Fruit fly (Drosophila melanogaster) whole organism, embryonic: ENCODE results near the gene CG31551.

Experiments
- Aef1 ChIP-seq: fragments of 200-800 bp; sonication (Bioruptor generic); IDR thresholded peaks from 3 replicates; pipeline ENCODE4 v1.3.6; 2022; ENCODE audit warnings: missing biosample characterization, missing genetic modification characterization
- Atf-2 ChIP-seq: fragments of 200-800 bp; sonication (Bioruptor generic); optimal IDR thresholded peaks from 2 replicates; lab custom pipeline; 2016; ENCODE audit warnings: missing biosample characterization, missing genetic modification characterization
- Bgb ChIP-seq: fragments of 200-800 bp; sonication (Bioruptor generic); IDR thresholded peaks from 2 replicates; pipeline ENCODE4 v1.3.6; 2022; ENCODE audit warnings: missing biosample characterization, missing genetic modification characterization; ENCODE audit not compliant: partially characterized antibody
- CG1024 ChIP-seq: fragments of 200-800 bp; sonication (Bioruptor generic); IDR thresholded peaks from 2 replicates; pipeline ENCODE4 v1.3.6; 2022; ENCODE audit warnings: missing biosample characterization, missing genetic modification characterization
- CG11093 ChIP-seq: fragments of 200-800 bp; sonication (Bioruptor generic); IDR thresholded peaks from 3 replicates; pipeline ENCODE4 v1.3.6; 2022; ENCODE audit warnings: missing biosample characterization, missing genetic modification characterization
- CG11456 ChIP-seq: fragments of 200-800 bp; sonication (Bioruptor generic); IDR thresholded peaks from 3 replicates; pipeline ENCODE4 v1.3.6; 2022; ENCODE audit warnings: missing biosample characterization, missing genetic modification characterization
- CG12104 ChIP-seq: fragments of 200-800 bp; sonication (Bioruptor generic); optimal IDR thresholded peaks from 3 replicates; lab custom pipeline; 2016; ENCODE audit warnings: missing biosample characterization, missing genetic modification characterization
- CG16779 ChIP-seq: fragments of 200-800 bp; sonication (Bioruptor generic); IDR thresholded peaks from 2 replicates; pipeline ENCODE4 v1.3.6; 2022; ENCODE audit warnings: missing biosample characterization, missing genetic modification characterization
- CG17612 ChIP-seq: fragments of 200-800 bp; sonication (Bioruptor generic); IDR thresholded peaks from 2 replicates; pipeline ENCODE4 v1.3.6; 2022; ENCODE audit warnings: missing biosample characterization, missing genetic modification characterization
- CG2120 ChIP-seq: fragments of 200-800 bp; sonication (Bioruptor generic); optimal IDR thresholded peaks from 3 replicates; lab custom pipeline; 2016; ENCODE audit warnings: missing biosample characterization, missing genetic modification characterization
- CG30403 ChIP-seq: fragments of 200-800 bp; sonication (Bioruptor generic); optimal IDR thresholded peaks from 3 replicates; lab custom pipeline; 2016; ENCODE audit warnings: missing biosample characterization, missing genetic modification characterization
- CG31388 ChIP-seq: fragments of 200-800 bp; sonication (Bioruptor generic); optimal IDR thresholded peaks from 2 replicates; lab custom pipeline; 2016; ENCODE audit warnings: missing biosample characterization, missing genetic modification characterization
- CG3847 ChIP-seq: fragments of 200-800 bp; sonication (Bioruptor generic); IDR thresholded peaks from 2 replicates; pipeline ENCODE4 v1.3.6; 2022; ENCODE audit warnings: missing biosample characterization, missing genetic modification characterization
- CG4617 ChIP-seq: fragments of 200-800 bp; sonication (Bioruptor generic); optimal IDR thresholded peaks from 3 replicates; lab custom pipeline; 2016; ENCODE audit warnings: missing biosample characterization, missing genetic modification characterization, borderline replicate concordance
- CG4730 ChIP-seq: fragments of 200-800 bp; sonication (Bioruptor generic); IDR thresholded peaks from 2 replicates; pipeline ENCODE4 v1.3.6; 2022; ENCODE audit warnings: missing biosample characterization, missing genetic modification characterization
- CG7745 ChIP-seq: fragments of 200-800 bp; sonication (Bioruptor generic); optimal IDR thresholded peaks from 2 replicates; lab custom pipeline; 2018; ENCODE audit warnings: missing biosample characterization, mild to moderate bottlenecking, missing genetic modification characterization, moderate library complexity
- CG8478 ChIP-seq: fragments of >200 bp; optimal IDR thresholded peaks from 2 replicates; lab custom pipeline; 2018
- CG9215 ChIP-seq: fragments of 200-800 bp; sonication (Bioruptor generic); IDR thresholded peaks from 2 replicates; pipeline ENCODE4 v1.3.6; 2022; ENCODE audit warnings: missing biosample characterization, missing genetic modification characterization
- CG9609 ChIP-seq: fragments of 200-800 bp; sonication (Bioruptor generic); optimal IDR thresholded peaks from 3 replicates; lab custom pipeline; 2016; ENCODE audit warnings: missing biosample characterization, missing genetic modification characterization
- Deaf1 ChIP-seq: fragments of 200-800 bp; optimal IDR thresholded peaks from 3 replicates; lab custom pipeline; 2019; ENCODE audit warnings: missing biosample characterization, mild to moderate bottlenecking, missing genetic modification characterization, moderate library complexity
- Dfd ChIP-seq, 2 experiments: fragments of >200 bp; optimal IDR thresholded peaks; 2 replicates each; lab custom pipeline; 2017; ENCODE audit warnings: missing biosample characterization in 2 of 2, missing genetic modification characterization in 2 of 2
- H15 ChIP-seq: fragments of 200-800 bp; sonication (Bioruptor generic); IDR thresholded peaks from 3 replicates; pipeline ENCODE4 v1.3.6; 2022; ENCODE audit warnings: missing biosample characterization, missing genetic modification characterization
- Med ChIP-seq: fragments of 200-800 bp; sonication (Bioruptor generic); peaks from one replicate; lab custom pipeline; 2016; ENCODE audit warnings: missing biosample characterization, missing genetic modification characterization, mild to moderate bottlenecking, inconsistent platforms, moderate library complexity
- Pdp1 ChIP-seq, 2 experiments: fragments of 200-800 bp; sonication (Bioruptor generic); optimal IDR thresholded peaks; 3 replicates each; lab custom pipeline; 2016; ENCODE audit warnings: missing biosample characterization in 2 of 2, missing genetic modification characterization in 2 of 2, mild to moderate bottlenecking in 1 of 2, moderate library complexity in 1 of 2
- Tbp ChIP-seq: fragments of >200 bp; optimal IDR thresholded peaks from 2 replicates; lab custom pipeline; 2018; ENCODE audit warnings: missing biosample characterization, missing genetic modification characterization
- Trl ChIP-seq, 3 experiments: fragments of >200 bp in 2 of 3; fragments of 200-800 bp in 1 of 3; sonication (Bioruptor generic) in 1 of 3; optimal IDR thresholded peaks; 2 replicates in 1 of 3; 3 replicates in 2 of 3; lab custom pipeline; 2016 to 2017; ENCODE audit warnings: missing biosample characterization in 1 of 3, missing genetic modification characterization in 1 of 3
- Xrp1 ChIP-seq: fragments of 200-800 bp; sonication (Bioruptor generic); IDR thresholded peaks from 2 replicates; pipeline ENCODE4 v1.3.6; 2022; ENCODE audit warnings: missing biosample characterization, missing genetic modification characterization
- ash1 ChIP-seq: fragments of 200-800 bp; sonication (Bioruptor generic); optimal IDR thresholded peaks from 2 replicates; lab custom pipeline; 2018; ENCODE audit warnings: missing biosample characterization, mild to moderate bottlenecking, missing genetic modification characterization
- btn ChIP-seq: fragments of 200-800 bp; sonication (Bioruptor generic); optimal IDR thresholded peaks from 2 replicates; lab custom pipeline; 2016; ENCODE audit warnings: missing biosample characterization, missing genetic modification characterization
- chinmo ChIP-seq: fragments of 200-800 bp; sonication (Bioruptor generic); IDR thresholded peaks from 4 replicates; pipeline ENCODE4 v1.3.6; 2022; ENCODE audit warnings: missing biosample characterization, missing genetic modification characterization; ENCODE audit not compliant: partially characterized antibody
- ci ChIP-seq: fragments of 200-800 bp; sonication (Bioruptor generic); IDR thresholded peaks from 3 replicates; pipeline ENCODE4 v1.3.6; 2022; ENCODE audit warnings: missing biosample characterization, missing genetic modification characterization
- crol ChIP-seq: fragments of 200-800 bp; sonication (Bioruptor generic); IDR thresholded peaks from 2 replicates; pipeline ENCODE4 v1.3.6; 2022; ENCODE audit warnings: missing biosample characterization, missing genetic modification characterization
- exex ChIP-seq: fragments of 200-800 bp; sonication (Bioruptor generic); optimal IDR thresholded peaks from 4 replicates; lab custom pipeline; 2018; ENCODE audit warnings: missing biosample characterization, mild to moderate bottlenecking, missing genetic modification characterization, moderate library complexity
- h ChIP-seq: fragments of >200 bp; optimal IDR thresholded peaks from 2 replicates; lab custom pipeline; 2017
- inv ChIP-seq: fragments of 200-800 bp; sonication (Bioruptor generic); IDR thresholded peaks from 2 replicates; pipeline ENCODE4 v1.3.6; 2022; ENCODE audit warnings: missing biosample characterization, missing genetic modification characterization; ENCODE audit not compliant: partially characterized antibody
- nom ChIP-seq: fragments of 200-800 bp; sonication (Bioruptor generic); optimal IDR thresholded peaks from 2 replicates; lab custom pipeline; 2017; ENCODE audit warnings: missing biosample characterization, missing genetic modification characterization, mild to moderate bottlenecking, moderate library complexity, missing genetic modification reagents
- sens ChIP-seq: fragments of 200-800 bp; sonication (Bioruptor generic); peaks from one replicate; lab custom pipeline; 2016; ENCODE audit warnings: missing biosample characterization, missing genetic modification characterization
- sna ChIP-seq: fragments of 200-800 bp; sonication (Bioruptor generic); IDR thresholded peaks from 2 replicates; pipeline ENCODE4 v1.3.6; 2022; ENCODE audit warnings: missing biosample characterization, missing genetic modification characterization; ENCODE audit not compliant: partially characterized antibody
- sug ChIP-seq: fragments of 200-800 bp; optimal IDR thresholded peaks from 2 replicates; lab custom pipeline; 2019; ENCODE audit warnings: missing biosample characterization, mild to moderate bottlenecking, missing genetic modification characterization, moderate library complexity
- yki ChIP-seq: fragments of >200 bp; optimal IDR thresholded peaks from 3 replicates; lab custom pipeline; 2018

Gene CG31551

DNA sequence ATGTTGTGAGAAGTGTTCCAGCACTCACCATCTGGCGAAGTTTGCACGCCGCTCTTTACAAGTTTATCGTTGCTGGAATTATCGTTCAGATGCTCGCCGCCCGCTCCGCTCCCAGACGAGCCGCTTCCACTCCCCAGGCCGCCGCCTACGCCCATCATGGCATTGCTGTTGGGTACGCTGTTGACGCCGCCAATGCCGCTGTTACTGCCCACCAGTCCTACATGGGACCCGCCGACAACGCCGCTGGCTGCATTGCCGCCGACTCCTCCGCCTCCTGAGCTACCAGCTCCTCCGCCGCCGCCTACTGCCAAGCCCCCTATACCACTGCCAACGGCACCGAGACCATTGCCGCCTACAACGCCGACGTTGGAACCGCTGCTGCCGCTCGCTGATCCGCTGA lies 19.2 kb upstream of the CG31551 start:
- TF ChIP-seq CG11093 (GFP tag; lab: Robert Waterston, UW) (0 out of 3 replicates have a peak, but pooled peaks have one; percentile 40), CG12104 (no peak), CG9215 (no peak), inv (GFP tag; lab: Robert Waterston, UW) (0 out of 2 replicates have a peak, but pooled peaks have one; percentile 12), yki (lab: Kevin White, UChicago) (no peak), CG11456 (0 out of 3 replicates have a peak, but pooled peaks have one; percentile 32), chinmo (GFP tag; lab: Robert Waterston, UW) (no peak), Aef1 (GFP tag; lab: Robert Waterston, UW) (no peak), Dfd (GFP tag; optimal IDR thresholded peaks at IDR 0.05; lab: Kevin White, UChicago) (peak in 1 of 2 experiments; percentile 73), CG16779 (0 out of 2 replicates have a peak, but pooled peaks have one; percentile 18), CG4617 (GFP tag; lab: Kevin White, UChicago) (no peak), CG17612 (no peak), crol (no peak), ci (GFP tag; lab: Robert Waterston, UW) (0 out of 3 replicates have a peak, but pooled peaks have one; percentile 25), CG8478 (peak; percentile 59), Atf-2 (GFP tag; lab: Kevin White, UChicago) (no peak), Med (GFP tag; lab: Kevin White, UChicago) (peak; percentile 52)

DNA sequence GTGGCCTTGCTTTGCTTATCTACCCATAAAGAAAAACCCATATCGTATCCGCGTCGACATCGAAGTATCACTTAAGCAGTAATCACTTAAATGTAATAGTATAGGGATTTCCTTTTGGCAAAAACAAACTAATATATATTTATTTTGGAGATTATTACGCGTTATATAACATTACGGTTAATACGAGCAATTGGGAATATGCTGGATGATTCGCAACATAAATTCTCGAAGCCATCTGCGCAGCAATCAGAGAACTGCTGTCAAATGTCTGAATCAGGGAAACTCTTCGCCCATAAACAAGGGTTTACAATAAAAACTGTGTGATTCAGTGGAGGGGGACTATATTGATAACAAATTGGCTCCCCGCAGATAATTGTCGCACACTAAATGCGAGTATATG lies 17.0 kb upstream of the CG31551 start:
- TF ChIP-seq CG7745 (tag; lab: Kevin White, UChicago) (no peak), Deaf1 (tag; lab: Kevin White, UChicago) (no peak), Xrp1 (GFP tag; lab: Robert Waterston, UW) (no peak), sens (GFP tag; lab: Kevin White, UChicago) (peak; percentile 9), CG2120 (no peak), Pdp1 (GFP tag; optimal IDR thresholded peaks at IDR 0.05; lab: Kevin White, UChicago) (peak in 1 of 2 experiments; percentile 91), sug (peak; percentile 88), CG31388 (GFP tag; lab: Kevin White, UChicago) (no peak), H15 (GFP tag; lab: Robert Waterston, UW) (no peak), exex (tag; lab: Kevin White, UChicago) (peak; percentile 55)

DNA sequence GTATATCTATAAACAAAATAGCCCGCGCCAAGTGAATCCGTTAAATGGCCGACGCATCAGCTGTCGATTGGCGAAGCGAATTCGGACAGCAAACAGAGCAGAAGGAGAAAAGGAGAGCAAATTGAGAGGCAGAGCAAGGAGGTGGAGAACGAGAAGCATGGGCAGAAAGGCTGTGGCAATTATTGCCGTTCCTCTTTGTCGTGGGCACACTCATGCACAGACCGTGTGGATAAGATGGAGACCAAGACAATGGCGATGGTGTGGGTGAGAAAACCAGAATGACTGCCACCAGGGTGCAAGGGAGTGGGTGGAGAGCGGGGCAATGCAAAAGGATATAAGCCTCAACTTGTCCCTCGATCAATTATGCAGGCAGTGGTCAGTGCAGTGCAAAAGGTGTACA lies 16.5 kb upstream of the CG31551 start:
- TF ChIP-seq nom (peak; percentile 40), Tbp (no peak), Trl (optimal IDR thresholded peaks at IDR 0.05; lab: Kevin White, UChicago) (no peak), Trl (GFP tag; optimal IDR thresholded peaks at IDR 0.05; lab: Kevin White, UChicago) (no peak), sna (GFP tag; lab: Robert Waterston, UW) (no peak), Bgb (GFP tag; lab: Robert Waterston, UW) (no peak), CG30403 (GFP tag; lab: Kevin White, UChicago) (no peak), Med (GFP tag; lab: Kevin White, UChicago) (peak; percentile 22), CG3847 (GFP tag; lab: Robert Waterston, UW) (no peak), ash1 (GFP tag; lab: Kevin White, UChicago) (no peak), CG9609 (GFP tag; lab: Kevin White, UChicago) (no peak), h (lab: Kevin White, UChicago) (no peak), btn (no peak), CG1024 (no peak), CG4730 (GFP tag; lab: Robert Waterston, UW) (no peak)
